Fruit fly (Drosophila melanogaster) whole organism, embryonic: Measurements from ENCODE around the gene CG13671.

Experiments used
- Atf-2 ChIP-seq: fragments of 200-800 bp; sonication (Bioruptor generic); optimal IDR thresholded peaks from 2 replicates; lab custom pipeline; 2016; ENCODE audit warnings: missing biosample characterization, missing genetic modification characterization
- Atf3 ChIP-seq: fragments of 200-800 bp; sonication (Bioruptor generic); optimal IDR thresholded peaks from 3 replicates; lab custom pipeline; 2016; ENCODE audit warnings: missing biosample characterization, missing genetic modification characterization
- Bdp1 ChIP-seq: fragments of 200-800 bp; sonication (Bioruptor generic); optimal IDR thresholded peaks from 3 replicates; lab custom pipeline; 2016; ENCODE audit warnings: missing biosample characterization, missing genetic modification characterization
- Blimp-1 ChIP-seq: fragments of 200-800 bp; sonication (Bioruptor generic); optimal IDR thresholded peaks from 3 replicates; lab custom pipeline; 2018; ENCODE audit warnings: missing biosample characterization, missing genetic modification characterization, mild to moderate bottlenecking, moderate library complexity, missing genetic modification reagents
- CG10565 ChIP-seq: fragments of 200-800 bp; sonication (Bioruptor generic); optimal IDR thresholded peaks from 3 replicates; lab custom pipeline; 2016; ENCODE audit warnings: missing biosample characterization, mild to moderate bottlenecking, missing genetic modification characterization
- CG11560 ChIP-seq: fragments of 200-800 bp; sonication (Bioruptor generic); IDR thresholded peaks from 3 replicates; pipeline ENCODE4 v1.3.6; 2022; ENCODE audit warnings: missing biosample characterization, missing genetic modification characterization
- CG13296 ChIP-seq: fragments of 200-800 bp; sonication (Bioruptor generic); optimal IDR thresholded peaks from 3 replicates; lab custom pipeline; 2018; ENCODE audit warnings: missing biosample characterization, mild to moderate bottlenecking, missing genetic modification characterization
- CG14860 ChIP-seq: fragments of 200-800 bp; sonication (Bioruptor generic); IDR thresholded peaks from 3 replicates; pipeline ENCODE4 v1.3.6; 2022; ENCODE audit warnings: missing biosample characterization, missing genetic modification characterization; ENCODE audit not compliant: partially characterized antibody
- CG14965 ChIP-seq: fragments of 200-800 bp; sonication (Bioruptor generic); optimal IDR thresholded peaks from 2 replicates; lab custom pipeline; 2016; ENCODE audit warnings: missing biosample characterization, missing genetic modification characterization, borderline replicate concordance
- CG15073 ChIP-seq: fragments of 200-800 bp; sonication (Bioruptor generic); optimal IDR thresholded peaks from 2 replicates; lab custom pipeline; 2016; ENCODE audit warnings: missing biosample characterization, missing genetic modification characterization
- CG15514 ChIP-seq: fragments of 200-800 bp; sonication (Bioruptor generic); optimal IDR thresholded peaks from 3 replicates; lab custom pipeline; 2017; ENCODE audit warnings: missing biosample characterization, missing genetic modification characterization, mild to moderate bottlenecking, moderate library complexity, missing genetic modification reagents
- CG17328 ChIP-seq: fragments of 200-800 bp; sonication (Bioruptor generic); IDR thresholded peaks from 2 replicates; pipeline ENCODE4 v1.3.6; 2022; ENCODE audit warnings: missing biosample characterization, missing genetic modification characterization
- CG18011 ChIP-seq: fragments of 200-800 bp; sonication (Bioruptor generic); optimal IDR thresholded peaks from 2 replicates; lab custom pipeline; 2017; ENCODE audit warnings: missing biosample characterization, missing genetic modification characterization, mild to moderate bottlenecking, moderate library complexity, missing genotype
- CG18619 ChIP-seq: fragments of 200-800 bp; sonication (Bioruptor generic); optimal IDR thresholded peaks from 3 replicates; lab custom pipeline; 2017; ENCODE audit warnings: missing biosample characterization, mild to moderate bottlenecking, missing genetic modification characterization
- CG3726 ChIP-seq: fragments of 200-800 bp; sonication (Bioruptor generic); IDR thresholded peaks from 3 replicates; pipeline ENCODE4, ENCODE4 v1.3.6; 2022; ENCODE audit warnings: missing biosample characterization, missing genetic modification characterization
- CG3838 ChIP-seq: fragments of 200-800 bp; sonication (Bioruptor generic); optimal IDR thresholded peaks from 3 replicates; lab custom pipeline; 2016; ENCODE audit warnings: missing biosample characterization, missing genetic modification characterization
- CG6683 ChIP-seq: fragments of 200-800 bp; sonication (Bioruptor generic); optimal IDR thresholded peaks from 2 replicates; lab custom pipeline; 2017; ENCODE audit warnings: missing biosample characterization, mild to moderate bottlenecking, missing genetic modification characterization, missing genetic modification reagents
- CG7839 ChIP-seq: fragments of 200-800 bp; sonication (Bioruptor generic); optimal IDR thresholded peaks from 3 replicates; lab custom pipeline; 2018; ENCODE audit warnings: missing biosample characterization, mild to moderate bottlenecking, missing genetic modification characterization, moderate library complexity
- CG9215 ChIP-seq: fragments of 200-800 bp; sonication (Bioruptor generic); IDR thresholded peaks from 2 replicates; pipeline ENCODE4 v1.3.6; 2022; ENCODE audit warnings: missing biosample characterization, missing genetic modification characterization
- Dll ChIP-seq: fragments of 200-800 bp; sonication (Bioruptor generic); IDR thresholded peaks from 4 replicates; pipeline ENCODE4 v1.3.6; 2022; ENCODE audit warnings: missing biosample characterization, missing genetic modification characterization; ENCODE audit not compliant: partially characterized antibody
- Doc3 ChIP-seq: fragments of 200-800 bp; sonication (Bioruptor generic); IDR thresholded peaks from 3 replicates; pipeline ENCODE4 v1.3.6; 2022; ENCODE audit warnings: missing biosample characterization, missing genetic modification characterization; ENCODE audit not compliant: partially characterized antibody
- GATAe ChIP-seq: fragments of 200-800 bp; sonication (Bioruptor generic); conservative IDR thresholded peaks from 2 replicates; pipeline ENCODE4 v1.3.6; 2022; ENCODE audit warnings: missing biosample characterization, missing genetic modification characterization
- HmgZ ChIP-seq: fragments of 200-800 bp; sonication (Bioruptor generic); optimal IDR thresholded peaks from 2 replicates; lab custom pipeline; 2018; ENCODE audit warnings: missing biosample characterization, mild to moderate bottlenecking, missing genetic modification characterization
- Hmx ChIP-seq: fragments of 200-800 bp; sonication (Bioruptor generic); optimal IDR thresholded peaks from 2 replicates; lab custom pipeline; 2016; ENCODE audit warnings: missing biosample characterization, missing genetic modification characterization
- Jarid2 ChIP-seq: fragments of 200-800 bp; sonication (Bioruptor generic); optimal IDR thresholded peaks from 3 replicates; lab custom pipeline; 2017; ENCODE audit warnings: mild to moderate bottlenecking, missing biosample characterization, missing genetic modification reagents, missing genetic modification characterization
- Rx ChIP-seq: fragments of 200-800 bp; sonication (Bioruptor generic); IDR thresholded peaks from 2 replicates; pipeline ENCODE4 v1.3.6; 2022; ENCODE audit warnings: missing biosample characterization, missing genetic modification characterization
- Sox102F ChIP-seq: fragments of 200-800 bp; sonication (Bioruptor generic); optimal IDR thresholded peaks from 2 replicates; lab custom pipeline; 2018; ENCODE audit warnings: missing biosample characterization, mild to moderate bottlenecking, missing genetic modification characterization, moderate library complexity
- Spps ChIP-seq: fragments of 200-800 bp; sonication (Bioruptor generic); optimal IDR thresholded peaks from 2 replicates; lab custom pipeline; 2018; ENCODE audit warnings: missing biosample characterization, mild to moderate bottlenecking, missing genetic modification characterization
- Xbp1 ChIP-seq: fragments of 200-800 bp; sonication (Bioruptor generic); optimal IDR thresholded peaks from 3 replicates; lab custom pipeline; 2016; ENCODE audit warnings: missing biosample characterization, mild to moderate bottlenecking, missing genetic modification characterization
- amos ChIP-seq: fragments of 200-800 bp; sonication (Bioruptor generic); IDR thresholded peaks from 2 replicates; pipeline ENCODE4 v1.3.6; 2022; ENCODE audit warnings: missing biosample characterization, missing genetic modification characterization; ENCODE audit not compliant: partially characterized antibody
- bab2 ChIP-seq: fragments of 200-800 bp; sonication (Bioruptor generic); optimal IDR thresholded peaks from 2 replicates; lab custom pipeline; 2016; ENCODE audit warnings: missing biosample characterization, missing genetic modification characterization
- btn ChIP-seq: fragments of 200-800 bp; sonication (Bioruptor generic); optimal IDR thresholded peaks from 2 replicates; lab custom pipeline; 2016; ENCODE audit warnings: missing biosample characterization, missing genetic modification characterization
- chm ChIP-seq: fragments of 200-800 bp; sonication (Bioruptor generic); IDR thresholded peaks from 2 replicates; pipeline ENCODE4 v1.3.6; 2022; ENCODE audit warnings: missing biosample characterization, missing genetic modification characterization
- fru ChIP-seq: fragments of >200 bp; optimal IDR thresholded peaks from 2 replicates; lab custom pipeline; 2017
- gem ChIP-seq: fragments of 200-800 bp; sonication (Bioruptor generic); optimal IDR thresholded peaks from 2 replicates; lab custom pipeline; 2019; ENCODE audit warnings: missing biosample characterization, mild to moderate bottlenecking, missing genetic modification characterization, moderate library complexity
- gsb ChIP-seq: fragments of 200-800 bp; sonication (Bioruptor generic); IDR thresholded peaks from 2 replicates; pipeline ENCODE4 v1.3.6; 2022; ENCODE audit warnings: missing biosample characterization, missing genetic modification characterization
- her ChIP-seq: fragments of 200-800 bp; sonication (Bioruptor generic); optimal IDR thresholded peaks from 2 replicates; lab custom pipeline; 2016; ENCODE audit warnings: missing biosample characterization, missing genetic modification characterization
- inv ChIP-seq: fragments of 200-800 bp; sonication (Bioruptor generic); IDR thresholded peaks from 2 replicates; pipeline ENCODE4 v1.3.6; 2022; ENCODE audit warnings: missing biosample characterization, missing genetic modification characterization; ENCODE audit not compliant: partially characterized antibody
- lilli ChIP-seq: fragments of 200-800 bp; sonication (Bioruptor generic); optimal IDR thresholded peaks from 3 replicates; lab custom pipeline; 2016; ENCODE audit warnings: missing biosample characterization, missing genetic modification characterization
- nau ChIP-seq: fragments of 200-800 bp; sonication (Bioruptor generic); optimal IDR thresholded peaks from 3 replicates; lab custom pipeline; 2017; ENCODE audit warnings: missing biosample characterization, mild to moderate bottlenecking, missing genetic modification characterization, missing genetic modification reagents
- otp ChIP-seq: fragments of 200-800 bp; sonication (Bioruptor generic); IDR thresholded peaks from 3 replicates; pipeline ENCODE4, ENCODE4 v1.3.6; 2022; ENCODE audit warnings: missing biosample characterization, missing genetic modification characterization
- pita ChIP-seq: fragments of 200-800 bp; sonication (Bioruptor generic); optimal IDR thresholded peaks from 2 replicates; lab custom pipeline; 2017; ENCODE audit warnings: missing biosample characterization, mild to moderate bottlenecking, missing genetic modification characterization
- schlank ChIP-seq: fragments of 200-800 bp; sonication (Bioruptor generic); optimal IDR thresholded peaks from 2 replicates; lab custom pipeline; 2018; ENCODE audit warnings: missing biosample characterization, mild to moderate bottlenecking, missing genetic modification characterization
- sens ChIP-seq: fragments of 200-800 bp; sonication (Bioruptor generic); peaks from one replicate; lab custom pipeline; 2016; ENCODE audit warnings: missing biosample characterization, missing genetic modification characterization
- seq ChIP-seq: fragments of 200-800 bp; sonication (Bioruptor generic); IDR thresholded peaks from 2 replicates; pipeline ENCODE4 v1.3.6; 2022; ENCODE audit warnings: missing biosample characterization, missing genetic modification characterization
- sima ChIP-seq: fragments of 200-800 bp; sonication (Bioruptor generic); optimal IDR thresholded peaks from 2 replicates; lab custom pipeline; 2016; ENCODE audit warnings: missing biosample characterization, missing genetic modification characterization
- sna ChIP-seq: fragments of 200-800 bp; sonication (Bioruptor generic); IDR thresholded peaks from 2 replicates; pipeline ENCODE4 v1.3.6; 2022; ENCODE audit warnings: missing biosample characterization, missing genetic modification characterization; ENCODE audit not compliant: partially characterized antibody
- trem ChIP-seq: fragments of 200-800 bp; optimal IDR thresholded peaks from 3 replicates; lab custom pipeline; 2019; ENCODE audit warnings: missing biosample characterization, mild to moderate bottlenecking, missing genetic modification characterization, moderate library complexity
- unpg ChIP-seq: fragments of 200-800 bp; sonication (Bioruptor generic); optimal IDR thresholded peaks from 3 replicates; lab custom pipeline; 2018; ENCODE audit warnings: missing biosample characterization, mild to moderate bottlenecking, missing genetic modification characterization, moderate library complexity

CG13671 gene

dm6 chr3L:8289336-8290258 lies 10.3 kb upstream of the CG13671 start, which contains the start of gene cert (continued):
- 0 out of 2 replicates have a peak, but pooled peaks have one; percentile 14 for TF ChIP-seq chm (GFP tag; lab: Robert Waterston, UW)
- no peak for TF ChIP-seq Sox102F (GFP tag; lab: Kevin White, UChicago)
- peak; percentile 11 for TF ChIP-seq CG18619 (GFP tag; lab: Kevin White, UChicago)
- TF ChIP-seq Bdp1 (GFP tag; lab: Kevin White, UChicago), result peak; percentile 52
- TF ChIP-seq bab2 (GFP tag; lab: Kevin White, UChicago), result peak; percentile 35
- TF ChIP-seq pita (GFP tag; lab: Kevin White, UChicago), result no peak
- no peak for TF ChIP-seq gsb
- TF ChIP-seq CG13296, result peak; percentile 8
- TF ChIP-seq CG18011, result no peak
- peak; percentile 87 for TF ChIP-seq sna (GFP tag; lab: Robert Waterston, UW)
- peak; percentile 88 for TF ChIP-seq CG14860 (GFP tag; lab: Robert Waterston, UW)
- TF ChIP-seq CG11560 (tag; lab: Robert Waterston, UW), result no peak
- peak; percentile 72 for TF ChIP-seq CG15514 (GFP tag; lab: Kevin White, UChicago)
- no peak for TF ChIP-seq btn (GFP tag; lab: Kevin White, UChicago)
- TF ChIP-seq gem (tag; lab: Kevin White, UChicago), result peak; percentile 11
- no peak for TF ChIP-seq her
- TF ChIP-seq Blimp-1 (GFP tag; lab: Kevin White, UChicago), result no peak
- no peak for TF ChIP-seq Atf-2 (GFP tag; lab: Kevin White, UChicago)
- peak; percentile 60 for TF ChIP-seq trem (tag; lab: Kevin White, UChicago)
- no peak for TF ChIP-seq fru (lab: Kevin White, UChicago)
- peak; percentile 93 for TF ChIP-seq sens (GFP tag; lab: Kevin White, UChicago)
- no peak for TF ChIP-seq Rx (GFP tag; lab: Robert Waterston, UW)
- no peak for TF ChIP-seq Spps (tag; lab: Kevin White, UChicago)
- TF ChIP-seq sima (GFP tag; lab: Kevin White, UChicago), result no peak
- TF ChIP-seq CG15073, result no peak
- TF ChIP-seq CG10565, result no peak
- TF ChIP-seq seq (GFP tag; lab: Robert Waterston, UW), result no peak
- no peak for TF ChIP-seq schlank
- peak; percentile 29 for TF ChIP-seq nau (GFP tag; lab: Kevin White, UChicago)
- no peak for TF ChIP-seq unpg
- peak; percentile 48 for TF ChIP-seq lilli (GFP tag; lab: Kevin White, UChicago)
- peak; percentile 86 for TF ChIP-seq Doc3 (GFP tag; lab: Robert Waterston, UW)
- peak; percentile 92 for TF ChIP-seq Dll (GFP tag; lab: Robert Waterston, UW)
- TF ChIP-seq CG14965, result no peak
- no peak for TF ChIP-seq CG9215 (GFP tag; lab: Robert Waterston, UW)
- TF ChIP-seq Hmx, result no peak
- no peak for TF ChIP-seq CG3838 (GFP tag; lab: Kevin White, UChicago)
- no peak for TF ChIP-seq Jarid2 (GFP tag; lab: Kevin White, UChicago)
- no peak for TF ChIP-seq HmgZ (tag; lab: Kevin White, UChicago)
- no peak for TF ChIP-seq CG3726 (GFP tag; lab: Robert Waterston, UW)
- TF ChIP-seq otp (GFP tag; lab: Robert Waterston, UW), result no peak
- peak; percentile 87 for TF ChIP-seq inv
- peak; percentile 91 for TF ChIP-seq amos
- no peak for TF ChIP-seq CG6683
- no peak for TF ChIP-seq CG17328
- peak; percentile 16 for TF ChIP-seq CG7839
- TF ChIP-seq Xbp1 (GFP tag; lab: Kevin White, UChicago), result peak; percentile 18
- no peak for TF ChIP-seq GATAe (GFP tag; lab: Robert Waterston, UW)
- no peak for TF ChIP-seq Atf3 (GFP tag; lab: Kevin White, UChicago)
